Fruit fly (Drosophila melanogaster): ENCODE measurements around the gene CG9368.

Gene CG9368

dm6 chr3L:19585979-19586378 lies 15.5 kb upstream of the CG9368 start, which contains the start of the genes CG9231 and CG9330 (continued):
- TF ChIP-seq CG15514 (GFP tag; optimal IDR thresholded peaks at IDR 0.05) (peak; percentile 50), HLH54F (GFP tag; optimal IDR thresholded peaks at IDR 0.05) (no peak), wor (GFP tag; IDR thresholded peaks at IDR 0.05) (no peak), ab (GFP tag; optimal IDR thresholded peaks at IDR 0.05) (no peak), CG6272 (GFP tag; IDR thresholded peaks at IDR 0.05) (no peak), danr (GFP tag; IDR thresholded peaks at IDR 0.05) (no peak), H15 (GFP tag; IDR thresholded peaks at IDR 0.05) (no peak), CG11398 (GFP tag; optimal IDR thresholded peaks at IDR 0.05) (no peak), salm (tag; optimal IDR thresholded peaks at IDR 0.05) (no peak), br (optimal IDR thresholded peaks at IDR 0.05) (no peak), Ets97D (GFP tag; optimal IDR thresholded peaks at IDR 0.05) (peak; percentile 88), fd102C (GFP tag; optimal IDR thresholded peaks at IDR 0.05) (no peak), emc (GFP tag; optimal IDR thresholded peaks at IDR 0.05) (no peak), cas (GFP tag; IDR thresholded peaks at IDR 0.05) (no peak), vfl (GFP tag; optimal IDR thresholded peaks at IDR 0.05) (no peak), CG9437 (GFP tag; optimal IDR thresholded peaks at IDR 0.05) (no peak), gcm2 (GFP tag; optimal IDR thresholded peaks at IDR 0.05) (no peak), Ravus (GFP tag; IDR thresholded peaks at IDR 0.05) (no peak), CG10565 (GFP tag; optimal IDR thresholded peaks at IDR 0.05) (no peak), sd (tag; optimal IDR thresholded peaks at IDR 0.05) (peak; percentile 50), CG31441 (GFP tag; IDR thresholded peaks at IDR 0.05) (peak; percentile 24; the same call in 1 of the 2 replicates), CG32767 (GFP tag; IDR thresholded peaks at IDR 0.05) (no peak), CG16813 (GFP tag; IDR thresholded peaks at IDR 0.05; ENCODE audit: partially characterized antibody) (no peak), chif (GFP tag; optimal IDR thresholded peaks at IDR 0.05) (no peak), CG18262 (tag; optimal IDR thresholded peaks at IDR 0.05) (peak; percentile 50), jing (GFP tag; optimal IDR thresholded peaks at IDR 0.05) (no peak), stc (GFP tag; IDR thresholded peaks at IDR 0.05) (no peak), nerfin-2 (GFP tag; IDR thresholded peaks at IDR 0.05; ENCODE audit: partially characterized antibody) (no peak), zfh1 (GFP tag; IDR thresholded peaks at IDR 0.05) (0 out of 3 replicates have a peak, but pooled peaks have one; percentile 5), Camta (GFP tag; optimal IDR thresholded peaks at IDR 0.05) (no peak), luna (GFP tag; optimal IDR thresholded peaks at IDR 0.05) (no peak), CG13123 (GFP tag; optimal IDR thresholded peaks at IDR 0.05) (no peak), NFAT (GFP tag; IDR thresholded peaks at IDR 0.05) (no peak), bcd (GFP tag; optimal IDR thresholded peaks at IDR 0.05) (no peak), Dfd (GFP tag; optimal IDR thresholded peaks at IDR 0.05) (no peak), CG34376 (GFP tag; optimal IDR thresholded peaks at IDR 0.05) (no peak), Opbp (GFP tag; IDR thresholded peaks at IDR 0.05; ENCODE audit: partially characterized antibody) (no peak), Optix (GFP tag; IDR thresholded peaks at IDR 0.05) (no peak), Xbp1 (GFP tag; optimal IDR thresholded peaks at IDR 0.05) (peak; percentile 45), CG12659 (GFP tag; optimal IDR thresholded peaks at IDR 0.05) (peak; percentile 84), onecut (GFP tag; IDR thresholded peaks at IDR 0.05) (peak; percentile 37; the same call in 1 of the 2 replicates), tna (GFP tag; IDR thresholded peaks at IDR 0.05; ENCODE audit: partially characterized antibody) (no peak), CG11696 (GFP tag; IDR thresholded peaks at IDR 0.05) (no peak), kni (GFP tag; optimal IDR thresholded peaks at IDR 0.05) (peak; percentile 38), CG4730 (GFP tag; IDR thresholded peaks at IDR 0.05) (no peak), ERR (GFP tag; optimal IDR thresholded peaks at IDR 0.05) (no peak), CG5180 (GFP tag; optimal IDR thresholded peaks at IDR 0.05) (no peak), gro (GFP tag; optimal IDR thresholded peaks at IDR 0.05) (no peak), CG10267 (tag; optimal IDR thresholded peaks at IDR 0.05) (peak; percentile 69), MBD-R2 (GFP tag; IDR thresholded peaks at IDR 0.05) (peak; percentile 60), sc (optimal IDR thresholded peaks at IDR 0.05) (no peak), sc (GFP tag; optimal IDR thresholded peaks at IDR 0.05) (no peak), kah (GFP tag; optimal IDR thresholded peaks at IDR 0.05) (no peak)
